Fruit fly (Drosophila melanogaster): Measurements from ENCODE around the gene CG15579.
A peak's percentile ranks its signal among the peaks of the same experiment; 100 is the strongest.

CG15579 gene

dm6 chrX:4323911-4324368 is 12.3 kb upstream of the CG15579 start (continued):
- no peak for TF ChIP-seq CG8359 (GFP tag; optimal IDR thresholded peaks at IDR 0.05; ENCODE audit: borderline replicate concordance)
- TF ChIP-seq bbx (GFP tag; IDR thresholded peaks at IDR 0.05; ENCODE audit: partially characterized antibody), result no peak
- TF ChIP-seq TFAM (GFP tag; optimal IDR thresholded peaks at IDR 0.05), result no peak
- TF ChIP-seq zen2 (GFP tag; IDR thresholded peaks at IDR 0.05; ENCODE audit: partially characterized antibody), result no peak
- peak; percentile 77 for TF ChIP-seq dysf (GFP tag; IDR thresholded peaks at IDR 0.05)
- TF ChIP-seq Hsf (GFP tag; optimal IDR thresholded peaks at IDR 0.05), result peak; percentile 56
- TF ChIP-seq jigr1 (GFP tag; IDR thresholded peaks at IDR 0.05), result 0 out of 3 replicates have a peak, but pooled peaks have one; percentile 21
- no peak for TF ChIP-seq CG3726 (GFP tag; IDR thresholded peaks at IDR 0.05)
- peak; percentile 40 for TF ChIP-seq gcm2 (GFP tag; optimal IDR thresholded peaks at IDR 0.05)
- peak; percentile 41 for TF ChIP-seq CG4328 (GFP tag; optimal IDR thresholded peaks at IDR 0.05)
- no peak for TF ChIP-seq knrl (GFP tag; IDR thresholded peaks at IDR 0.05; ENCODE audit: partially characterized antibody)
- peak; percentile 12 for TF ChIP-seq CG10543 (GFP tag; optimal IDR thresholded peaks at IDR 0.05)
- TF ChIP-seq CG31224 (GFP tag; IDR thresholded peaks at IDR 0.05), result 0 out of 2 replicates have a peak, but pooled peaks have one; percentile 9
- TF ChIP-seq hth (optimal IDR thresholded peaks at IDR 0.05), result no peak
- no peak for TF ChIP-seq crol (GFP tag; IDR thresholded peaks at IDR 0.05)
- no peak for TF ChIP-seq tna (GFP tag; IDR thresholded peaks at IDR 0.05; ENCODE audit: partially characterized antibody)
- TF ChIP-seq schlank (tag; optimal IDR thresholded peaks at IDR 0.05), result no peak
- TF ChIP-seq CG1602 (GFP tag; optimal IDR thresholded peaks at IDR 0.05), result peak; percentile 34
- no peak for TF ChIP-seq Sin3A (optimal IDR thresholded peaks at IDR 0.05)
- TF ChIP-seq CG17802 (tag; optimal IDR thresholded peaks at IDR 0.05), result no peak
- TF ChIP-seq az2 (GFP tag; optimal IDR thresholded peaks at IDR 0.05), result peak; percentile 53
- peak; percentile 48 for TF ChIP-seq org-1 (GFP tag; optimal IDR thresholded peaks at IDR 0.05)
- TF ChIP-seq CG32767 (GFP tag; IDR thresholded peaks at IDR 0.05), result no peak
- no peak for TF ChIP-seq BEAF-32 (GFP tag; optimal IDR thresholded peaks at IDR 0.05)
- TF ChIP-seq chm (GFP tag; IDR thresholded peaks at IDR 0.05), result no peak
- no peak for TF ChIP-seq dm (GFP tag; optimal IDR thresholded peaks at IDR 0.05)
- TF ChIP-seq pnt (GFP tag; optimal IDR thresholded peaks at IDR 0.05), result no peak
- no peak for TF ChIP-seq Hey (tag; optimal IDR thresholded peaks at IDR 0.05)
- TF ChIP-seq Aef1 (GFP tag; IDR thresholded peaks at IDR 0.05), result peak; percentile 66
- no peak for TF ChIP-seq Dip2 (GFP tag; IDR thresholded peaks at IDR 0.05)
- TF ChIP-seq dmrt11E (tag; optimal IDR thresholded peaks at IDR 0.05), result peak; percentile 3
- TF ChIP-seq CG7987 (GFP tag; optimal IDR thresholded peaks at IDR 0.05), result no peak
- TF ChIP-seq Dip3 (GFP tag; optimal IDR thresholded peaks at IDR 0.05), result peak; percentile 65
- TF ChIP-seq CG1603 (tag; optimal IDR thresholded peaks at IDR 0.05), result peak; percentile 21
- no peak for TF ChIP-seq CG8944 (GFP tag; optimal IDR thresholded peaks at IDR 0.05)
- peak; percentile 30; the same call in 1 of the 2 replicates for TF ChIP-seq stc (GFP tag; IDR thresholded peaks at IDR 0.05)
- TF ChIP-seq fd96Cb (tag; optimal IDR thresholded peaks at IDR 0.05), result peak; percentile 49
- TF ChIP-seq CG2712 (tag; optimal IDR thresholded peaks at IDR 0.05), result peak; percentile 60
- no peak; the same call in 1 of the 2 replicates for TF ChIP-seq H2.0 (GFP tag; IDR thresholded peaks at IDR 0.05)
- TF ChIP-seq CG12942 (GFP tag; optimal IDR thresholded peaks at IDR 0.05), result no peak
- TF ChIP-seq CG4854 (GFP tag; optimal IDR thresholded peaks at IDR 0.05), result peak; percentile 10
- TF ChIP-seq CG15601 (tag; optimal IDR thresholded peaks at IDR 0.05), result no peak
- TF ChIP-seq salm (tag; optimal IDR thresholded peaks at IDR 0.05), result no peak
- TF ChIP-seq sc (optimal IDR thresholded peaks at IDR 0.05), result no peak
- no peak for TF ChIP-seq sc (GFP tag; optimal IDR thresholded peaks at IDR 0.05)
- TF ChIP-seq CG33213 (GFP tag; optimal IDR thresholded peaks at IDR 0.05), result no peak
- peak; percentile 49 to 62 for TF ChIP-seq dpn (GFP tag; optimal IDR thresholded peaks at IDR 0.05)
- no peak for TF ChIP-seq Taf1 (GFP tag; IDR thresholded peaks at IDR 0.05)
- TF ChIP-seq CG7839 (tag; optimal IDR thresholded peaks at IDR 0.05), result peak; percentile 75
- no peak for TF ChIP-seq Dref (GFP tag; IDR thresholded peaks at IDR 0.05)
- TF ChIP-seq CG6654 (GFP tag; optimal IDR thresholded peaks at IDR 0.05), result no peak
- TF ChIP-seq esg (GFP tag; conservative IDR thresholded peaks at IDR 0.05), result peak; percentile 49

Measured in whole organism, embryonic.